Worm (Caenorhabditis elegans) whole organism, L4/young adult: ENCODE measurements around the gene cdc-25.4.

Source experiments
- W03F9.2 ChIP-seq: fragments of 150-350 bp; optimal IDR thresholded peaks from 2 replicates; lab custom pipeline; 2014; ENCODE audit warnings: missing biosample characterization, missing genetic modification characterization
- dao-5 ChIP-seq: sonication (generic microtip); optimal IDR thresholded peaks from 2 replicates; lab custom pipeline; 2016; ENCODE audit warnings: missing genotype, missing genetic modification characterization, moderate library complexity, missing compliant biosample characterization
- him-1 ChIP-seq: sonication (generic microtip); optimal IDR thresholded peaks from 2 replicates; lab custom pipeline; 2016; ENCODE audit warnings: missing genotype, missing genetic modification reagents, missing genetic modification characterization, missing compliant biosample characterization

DNA sequence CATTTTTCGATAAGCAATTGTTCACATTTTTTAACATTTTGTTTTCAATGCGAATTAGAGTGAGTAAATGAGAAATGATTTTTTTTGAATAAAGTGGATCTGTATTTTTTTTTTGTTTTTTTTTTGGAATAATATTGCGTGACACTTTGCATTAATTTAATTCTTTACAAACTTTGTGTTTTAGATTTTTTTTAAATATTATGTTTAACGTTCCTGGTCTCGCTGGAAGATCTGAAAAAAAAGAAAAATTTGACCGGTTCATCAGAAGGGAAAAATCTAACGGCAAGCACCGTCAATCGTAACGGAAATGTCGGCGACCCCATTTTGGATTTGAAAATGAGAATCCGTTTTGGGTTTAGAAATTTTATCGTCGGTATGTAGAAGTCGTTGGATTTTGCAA, at the start of gene cdc-25.4:
- TF ChIP-seq W03F9.2 (tag; lab: Kevin White, UChicago) = no peak
- TF ChIP-seq him-1 (tag; lab: Kevin White, UChicago) = no peak
- no peak for TF ChIP-seq dao-5
